Fruit fly (Drosophila melanogaster) whole organism, embryonic: ENCODE results near the gene Spt3.

Experiments
- Adf1 ChIP-seq: fragments of 200-800 bp; sonication (Bioruptor generic); IDR thresholded peaks from 2 replicates; pipeline ENCODE4 v1.3.6; 2022; ENCODE audit warnings: missing biosample characterization, missing genetic modification characterization
- Awh ChIP-seq: fragments of 200-800 bp; sonication (Bioruptor generic); IDR thresholded peaks from 2 replicates; pipeline ENCODE4, ENCODE4 v1.3.6; 2022; ENCODE audit warnings: missing biosample characterization, missing genetic modification characterization
- CG11695 ChIP-seq: fragments of 200-800 bp; sonication (Bioruptor generic); IDR thresholded peaks from 3 replicates; pipeline ENCODE4 v1.3.6; 2022; ENCODE audit warnings: missing biosample characterization, missing genetic modification characterization
- CG12236 ChIP-seq: fragments of 200-800 bp; sonication (Bioruptor generic); optimal IDR thresholded peaks from 2 replicates; lab custom pipeline; 2016; ENCODE audit warnings: missing biosample characterization, missing genetic modification characterization
- CG12744 ChIP-seq: fragments of 200-800 bp; sonication (Bioruptor generic); optimal IDR thresholded peaks from 2 replicates; lab custom pipeline; 2016; ENCODE audit warnings: missing biosample characterization, missing genetic modification characterization
- CG13894 ChIP-seq: fragments of 200-800 bp; sonication (Bioruptor generic); optimal IDR thresholded peaks from 3 replicates; lab custom pipeline; 2018; ENCODE audit warnings: missing biosample characterization, mild to moderate bottlenecking, missing genetic modification characterization, moderate library complexity
- CG14667 ChIP-seq: fragments of 200-800 bp; sonication (Bioruptor generic); IDR thresholded peaks from 2 replicates; pipeline ENCODE4 v1.3.6; 2022; ENCODE audit warnings: missing biosample characterization, missing genetic modification characterization
- CG14860 ChIP-seq: fragments of 200-800 bp; sonication (Bioruptor generic); IDR thresholded peaks from 3 replicates; pipeline ENCODE4 v1.3.6; 2022; ENCODE audit warnings: missing biosample characterization, missing genetic modification characterization; ENCODE audit not compliant: partially characterized antibody
- CG17186 ChIP-seq: fragments of 200-800 bp; sonication (Bioruptor generic); optimal IDR thresholded peaks from 3 replicates; lab custom pipeline; 2017; ENCODE audit warnings: missing biosample characterization, missing genetic modification reagents, missing genetic modification characterization
- CG17328 ChIP-seq: fragments of 200-800 bp; sonication (Bioruptor generic); IDR thresholded peaks from 2 replicates; pipeline ENCODE4 v1.3.6; 2022; ENCODE audit warnings: missing biosample characterization, missing genetic modification characterization
- CG17802 ChIP-seq: fragments of 200-800 bp; sonication (Bioruptor generic); optimal IDR thresholded peaks from 2 replicates; lab custom pipeline; 2018; ENCODE audit warnings: missing biosample characterization, mild to moderate bottlenecking, missing genetic modification characterization, moderate library complexity
- CG1792 ChIP-seq: fragments of 200-800 bp; sonication (Bioruptor generic); optimal IDR thresholded peaks from 2 replicates; lab custom pipeline; 2016; ENCODE audit warnings: missing biosample characterization, missing genetic modification characterization
- CG18262 ChIP-seq: fragments of 200-800 bp; optimal IDR thresholded peaks from 3 replicates; lab custom pipeline; 2019; ENCODE audit warnings: missing biosample characterization, mild to moderate bottlenecking, missing genetic modification characterization, moderate library complexity
- CG2889 ChIP-seq: fragments of 200-800 bp; sonication (Bioruptor generic); IDR thresholded peaks from 3 replicates; pipeline ENCODE4 v1.3.6; 2022; ENCODE audit warnings: missing biosample characterization, missing genetic modification characterization
- CG33213 ChIP-seq: fragments of 200-800 bp; sonication (Bioruptor generic); optimal IDR thresholded peaks from 3 replicates; lab custom pipeline; 2016; ENCODE audit warnings: missing biosample characterization, missing genetic modification characterization
- CG4328 ChIP-seq: fragments of 200-800 bp; sonication (Bioruptor generic); optimal IDR thresholded peaks from 3 replicates; lab custom pipeline; 2017; ENCODE audit warnings: missing biosample characterization, missing genetic modification reagents, missing genetic modification characterization
- CG4360 ChIP-seq: fragments of 200-800 bp; sonication (Bioruptor generic); IDR thresholded peaks from 2 replicates; pipeline ENCODE4 v1.3.6; 2022; ENCODE audit warnings: missing biosample characterization, missing genetic modification characterization
- CG8359 ChIP-seq: fragments of 200-800 bp; sonication (Bioruptor generic); optimal IDR thresholded peaks from 2 replicates; lab custom pipeline; 2017; ENCODE audit warnings: missing biosample characterization, mild to moderate bottlenecking, missing genetic modification characterization, borderline replicate concordance
- CG8765 ChIP-seq: fragments of 200-800 bp; sonication (Bioruptor generic); IDR thresholded peaks from 2 replicates; pipeline ENCODE4 v1.3.6; 2022; ENCODE audit warnings: missing biosample characterization, missing genetic modification characterization
- CG9817 ChIP-seq: fragments of 200-800 bp; sonication (Bioruptor generic); optimal IDR thresholded peaks from 2 replicates; lab custom pipeline; 2018; ENCODE audit warnings: missing biosample characterization, mild to moderate bottlenecking, missing genetic modification characterization, moderate library complexity
- CTCF ChIP-seq: fragments of 200-800 bp; sonication (Bioruptor generic); optimal IDR thresholded peaks from 2 replicates; lab custom pipeline; 2017; ENCODE audit warnings: missing biosample characterization, mild to moderate bottlenecking, missing genetic modification characterization, moderate library complexity
- ERR ChIP-seq: fragments of 200-800 bp; sonication (Bioruptor generic); optimal IDR thresholded peaks from 2 replicates; lab custom pipeline; 2016; ENCODE audit warnings: missing biosample characterization, missing genetic modification characterization
- Ets97D ChIP-seq: fragments of 200-800 bp; sonication (Bioruptor generic); optimal IDR thresholded peaks from 3 replicates; lab custom pipeline; 2016; ENCODE audit warnings: missing biosample characterization, missing genetic modification characterization
- HLH3B ChIP-seq: fragments of 200-800 bp; sonication (Bioruptor generic); IDR thresholded peaks from 2 replicates; pipeline ENCODE4 v1.3.6; 2022; ENCODE audit warnings: missing biosample characterization, missing genetic modification characterization
- Hey ChIP-seq: fragments of 200-800 bp; sonication (Bioruptor generic); optimal IDR thresholded peaks from 3 replicates; lab custom pipeline; 2018; ENCODE audit warnings: missing biosample characterization, mild to moderate bottlenecking, missing genetic modification characterization
- HmgD ChIP-seq: fragments of 200-800 bp; sonication (Bioruptor generic); optimal IDR thresholded peaks from 3 replicates; lab custom pipeline; 2016; ENCODE audit warnings: missing biosample characterization, missing genetic modification characterization
- Hr3 ChIP-seq: fragments of 200-800 bp; sonication (Bioruptor generic); optimal IDR thresholded peaks from 3 replicates; lab custom pipeline; 2016; ENCODE audit warnings: missing biosample characterization, missing genetic modification characterization
- MBD-R2 ChIP-seq: fragments of 200-800 bp; sonication (Bioruptor generic); IDR thresholded peaks from 2 replicates; pipeline ENCODE4 v1.3.6; 2022; ENCODE audit warnings: missing biosample characterization, missing genetic modification characterization
- NFAT ChIP-seq: fragments of 200-800 bp; sonication (Bioruptor generic); IDR thresholded peaks from 2 replicates; pipeline ENCODE4 v1.3.6; 2022; ENCODE audit warnings: missing biosample characterization, missing genetic modification characterization
- Nf-YB ChIP-seq: fragments of 200-800 bp; sonication (Bioruptor generic); optimal IDR thresholded peaks from 3 replicates; lab custom pipeline; 2019; ENCODE audit warnings: missing biosample characterization, mild to moderate bottlenecking, missing genetic modification characterization, moderate library complexity
- Poxn ChIP-seq: fragments of 200-800 bp; sonication (Bioruptor generic); IDR thresholded peaks from 2 replicates; pipeline ENCODE4 v1.3.6; 2022; ENCODE audit warnings: missing biosample characterization, missing genetic modification characterization
- Six4 ChIP-seq: fragments of 200-800 bp; sonication (Bioruptor generic); optimal IDR thresholded peaks from 2 replicates; lab custom pipeline; 2016; ENCODE audit warnings: missing biosample characterization, missing genetic modification characterization
- Vsx1 ChIP-seq: fragments of 200-800 bp; sonication (Bioruptor generic); optimal IDR thresholded peaks from 2 replicates; lab custom pipeline; 2017; ENCODE audit warnings: missing biosample characterization, mild to moderate bottlenecking, missing genetic modification characterization, missing genetic modification reagents
- ac ChIP-seq: fragments of 200-800 bp; sonication (Bioruptor generic); optimal IDR thresholded peaks from 3 replicates; lab custom pipeline; 2017; ENCODE audit warnings: missing biosample characterization, mild to moderate bottlenecking, missing genetic modification characterization
- al ChIP-seq: fragments of 200-800 bp; sonication (Bioruptor generic); IDR thresholded peaks from 2 replicates; pipeline ENCODE4 v1.3.6; 2022; ENCODE audit warnings: missing biosample characterization, missing genetic modification characterization
- aop ChIP-seq: fragments of 200-800 bp; sonication (Bioruptor generic); IDR thresholded peaks from 2 replicates; pipeline ENCODE4 v1.3.6; 2022; ENCODE audit warnings: missing biosample characterization, missing genetic modification characterization
- bowl ChIP-seq: fragments of 200-800 bp; sonication (Bioruptor generic); IDR thresholded peaks from 2 replicates; pipeline ENCODE4 v1.3.6; 2022; ENCODE audit warnings: missing biosample characterization, missing genetic modification characterization
- chinmo ChIP-seq: fragments of 200-800 bp; sonication (Bioruptor generic); IDR thresholded peaks from 4 replicates; pipeline ENCODE4 v1.3.6; 2022; ENCODE audit warnings: missing biosample characterization, missing genetic modification characterization; ENCODE audit not compliant: partially characterized antibody
- chn ChIP-seq: fragments of 200-800 bp; sonication (Bioruptor generic); optimal IDR thresholded peaks from 2 replicates; lab custom pipeline; 2016; ENCODE audit warnings: missing biosample characterization, missing genetic modification characterization
- eve ChIP-seq, 2 experiments: fragments of >200 bp; optimal IDR thresholded peaks; 2 replicates each; lab custom pipeline; 2017; ENCODE audit warnings: missing biosample characterization in 2 of 2, missing genetic modification characterization in 2 of 2
- grau ChIP-seq: fragments of 200-800 bp; optimal IDR thresholded peaks from 3 replicates; lab custom pipeline; 2019; ENCODE audit warnings: missing biosample characterization, mild to moderate bottlenecking, missing genetic modification characterization, moderate library complexity
- hb ChIP-seq: fragments of 200-800 bp; sonication (Bioruptor generic); IDR thresholded peaks from 3 replicates; pipeline ENCODE4 v1.3.6; 2022; ENCODE audit warnings: missing biosample characterization, missing genetic modification characterization; ENCODE audit not compliant: partially characterized antibody
- hbn ChIP-seq: fragments of 200-800 bp; sonication (Bioruptor generic); IDR thresholded peaks from 2 replicates; pipeline ENCODE4 v1.3.6; 2022; ENCODE audit warnings: missing biosample characterization, missing genetic modification characterization; ENCODE audit not compliant: partially characterized antibody
- her ChIP-seq: fragments of 200-800 bp; sonication (Bioruptor generic); optimal IDR thresholded peaks from 2 replicates; lab custom pipeline; 2016; ENCODE audit warnings: missing biosample characterization, missing genetic modification characterization
- pum ChIP-seq: fragments of 200-800 bp; sonication (Bioruptor generic); optimal IDR thresholded peaks from 2 replicates; lab custom pipeline; 2016; ENCODE audit warnings: missing biosample characterization, missing genetic modification characterization
- slp2 ChIP-seq: fragments of 200-800 bp; sonication (Bioruptor generic); optimal IDR thresholded peaks from 2 replicates; lab custom pipeline; 2016; ENCODE audit warnings: missing biosample characterization, missing genetic modification characterization
- sna ChIP-seq: fragments of 200-800 bp; sonication (Bioruptor generic); IDR thresholded peaks from 2 replicates; pipeline ENCODE4 v1.3.6; 2022; ENCODE audit warnings: missing biosample characterization, missing genetic modification characterization; ENCODE audit not compliant: partially characterized antibody
- tna ChIP-seq: fragments of 200-800 bp; sonication (Bioruptor generic); IDR thresholded peaks from 2 replicates; pipeline ENCODE4 v1.3.6; 2022; ENCODE audit warnings: missing biosample characterization, missing genetic modification characterization; ENCODE audit not compliant: partially characterized antibody
- toy ChIP-seq: fragments of 200-800 bp; sonication (Bioruptor generic); IDR thresholded peaks from 2 replicates; pipeline ENCODE4 v1.3.6; 2022; ENCODE audit warnings: missing biosample characterization, missing genetic modification characterization
- vvl ChIP-seq: fragments of 200-800 bp; sonication (Bioruptor generic); IDR thresholded peaks from 2 replicates; pipeline ENCODE4 v1.3.6; 2022; ENCODE audit warnings: missing biosample characterization, missing genetic modification characterization
- wor ChIP-seq: fragments of 200-800 bp; sonication (Bioruptor generic); IDR thresholded peaks from 2 replicates; pipeline ENCODE4 v1.3.6; 2022; ENCODE audit warnings: missing biosample characterization, missing genetic modification characterization
- zf30C ChIP-seq: fragments of 200-800 bp; sonication (Bioruptor generic); optimal IDR thresholded peaks from 3 replicates; lab custom pipeline; 2018; ENCODE audit warnings: missing biosample characterization, mild to moderate bottlenecking, missing genetic modification characterization

Gene Spt3

DNA sequence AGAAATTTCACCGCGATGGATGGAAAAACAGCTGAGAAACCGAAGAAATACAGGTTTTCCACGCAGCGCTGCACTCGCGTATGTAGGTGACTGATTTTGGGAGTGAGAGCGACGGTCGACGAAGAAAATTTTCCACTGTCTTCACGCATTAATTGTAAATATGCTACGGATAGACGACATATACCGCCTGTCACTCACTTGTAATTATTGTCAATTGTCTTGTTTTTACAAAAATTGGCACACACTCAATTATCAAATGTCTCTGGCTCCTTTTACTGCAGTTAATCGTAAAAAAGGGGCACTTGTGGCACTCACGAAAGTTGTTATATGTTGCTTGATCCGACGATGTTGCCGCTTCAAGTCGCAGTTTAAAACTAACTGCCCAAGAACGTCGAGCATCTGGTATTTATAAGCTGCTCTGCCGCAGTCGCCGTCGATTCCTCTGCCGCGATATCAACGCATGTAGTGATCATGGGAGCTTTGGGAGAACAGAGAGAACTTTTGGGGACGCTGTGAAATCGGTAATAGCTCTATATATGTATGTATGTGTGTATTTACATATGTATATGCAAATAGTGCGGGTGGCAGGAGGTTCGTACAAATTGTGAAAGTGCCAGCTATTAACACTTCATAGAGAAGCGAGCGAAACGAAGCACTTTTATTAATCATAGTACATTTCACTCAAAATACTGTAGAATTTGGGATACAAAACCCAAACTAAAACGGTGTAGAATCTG lies 23.9 kb upstream of the Spt3 start, which contains the start of gene mfas (continued):
- TF ChIP-seq hb (no peak), wor (no peak), grau (tag; lab: Kevin White, UChicago) (no peak), CG12236 (no peak), Vsx1 (GFP tag; lab: Kevin White, UChicago) (no peak), CG17328 (GFP tag; lab: Robert Waterston, UW) (no peak), hbn (GFP tag; lab: Robert Waterston, UW) (no peak), chinmo (GFP tag; lab: Robert Waterston, UW) (peak; percentile 81; the same call in 2 of the 4 replicates), CG9817 (tag; lab: Kevin White, UChicago) (no peak), vvl (GFP tag; lab: Robert Waterston, UW) (peak; percentile 80), CG13894 (tag; lab: Kevin White, UChicago) (no peak), CG2889 (GFP tag; lab: Robert Waterston, UW) (no peak), sna (GFP tag; lab: Robert Waterston, UW) (no peak), Ets97D (GFP tag; lab: Kevin White, UChicago) (no peak), pum (no peak), CG17186 (GFP tag; lab: Kevin White, UChicago) (no peak), CG14667 (no peak), Awh (GFP tag; lab: Robert Waterston, UW) (0 out of 2 replicates have a peak, but pooled peaks have one; percentile 31), CG12744 (GFP tag; lab: Kevin White, UChicago) (no peak), aop (GFP tag; lab: Robert Waterston, UW) (no peak), CG8359 (GFP tag; lab: Kevin White, UChicago) (no peak), eve (GFP tag; optimal IDR thresholded peaks at IDR 0.05; lab: Kevin White, UChicago) (no peak), NFAT (GFP tag; lab: Robert Waterston, UW) (no peak), CG17802 (tag; lab: Kevin White, UChicago) (no peak), zf30C (GFP tag; lab: Kevin White, UChicago) (peak; percentile 14), CG8765 (GFP tag; lab: Robert Waterston, UW) (no peak), Hey (tag; lab: Kevin White, UChicago) (no peak), CG4360 (GFP tag; lab: Robert Waterston, UW) (no peak), CTCF (GFP tag; lab: Kevin White, UChicago) (no peak), toy (no peak), slp2 (no peak), CG1792 (no peak), CG4328 (GFP tag; lab: Kevin White, UChicago) (no peak), ERR (GFP tag; lab: Kevin White, UChicago) (no peak), MBD-R2 (GFP tag; lab: Robert Waterston, UW) (no peak), Adf1 (GFP tag; lab: Robert Waterston, UW) (peak; percentile 89), her (GFP tag; lab: Kevin White, UChicago) (no peak), al (GFP tag; lab: Robert Waterston, UW) (no peak), Six4 (no peak), HLH3B (GFP tag; lab: Robert Waterston, UW) (no peak; the same call in 1 of the 2 replicates), CG14860 (GFP tag; lab: Robert Waterston, UW) (no peak), Poxn (no peak), bowl (GFP tag; lab: Robert Waterston, UW) (no peak), chn (GFP tag; lab: Kevin White, UChicago) (no peak), CG33213 (GFP tag; lab: Kevin White, UChicago) (no peak), CG11695 (GFP tag; lab: Robert Waterston, UW) (no peak), Hr3 (GFP tag; lab: Kevin White, UChicago) (no peak), Nf-YB (GFP tag; lab: Kevin White, UChicago) (no peak), tna (GFP tag; lab: Robert Waterston, UW) (no peak), ac (GFP tag; lab: Kevin White, UChicago) (no peak), CG18262 (tag; lab: Kevin White, UChicago) (peak; percentile 2), HmgD (no peak)
